Worm (Caenorhabditis elegans): Measurements from ENCODE around the gene str-222.

DNA sequence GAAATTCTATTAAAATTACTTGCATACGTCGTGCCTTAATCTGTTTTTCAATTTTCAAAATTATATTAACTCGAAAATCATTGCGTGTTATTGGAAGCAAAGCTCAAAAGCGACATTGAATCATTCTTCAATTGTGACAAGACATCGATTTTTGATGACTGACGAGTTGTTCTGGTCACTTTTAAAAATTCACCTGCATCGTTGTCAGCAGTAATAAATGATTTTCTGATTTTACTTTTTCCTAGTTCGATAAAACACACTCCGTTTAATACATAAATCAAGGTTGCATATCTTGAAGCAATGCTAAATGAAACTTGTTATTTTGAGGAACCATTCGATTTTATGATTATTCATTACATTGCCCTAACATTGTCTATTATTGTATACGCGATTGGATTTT is 46.3 kb downstream of the str-222 start, which contains the start of gene srh-3:
- TF ChIP-seq nhr-120 (GFP tag; IDR thresholded peaks at IDR 0.05) (no peak), ztf-25 (GFP tag; IDR thresholded peaks at IDR 0.05) (no peak), nhr-27 (tag; optimal IDR thresholded peaks at IDR 0.05) (no peak), unc-62 (GFP tag; optimal IDR thresholded peaks at IDR 0.05) (no peak), ceh-27 (GFP tag; optimal IDR thresholded peaks at IDR 0.05) (no peak), D2030.7 (GFP tag; IDR thresholded peaks at IDR 0.05) (no peak), dox-1 (GFP tag; IDR thresholded peaks at IDR 0.05) (no peak), hmg-20 (GFP tag; IDR thresholded peaks at IDR 0.05) (no peak), nfya-1 (tag; optimal IDR thresholded peaks at IDR 0.05; ENCODE audit: borderline replicate concordance, insufficient read depth) (no peak)

All from whole organism, young adult.